Worm (Caenorhabditis elegans) whole organism, early embryonic: ENCODE data around the gene K11D12.11.

Source experiments
- F13C5.2 ChIP-seq: sonication (generic microtip); optimal IDR thresholded peaks from 2 replicates; lab custom pipeline; 2017; ENCODE audit warnings: mild to moderate bottlenecking, missing genetic modification characterization, inconsistent platforms, missing compliant biosample characterization
- aly-1 ChIP-seq: sonication (generic microtip); optimal IDR thresholded peaks from 2 replicates; lab custom pipeline; 2016; ENCODE audit warnings: missing genetic modification characterization, missing compliant biosample characterization
- ama-1 ChIP-seq: fragments of 150-350 bp; optimal IDR thresholded peaks from 2 replicates; lab custom pipeline; 2014
- ceh-13 ChIP-seq: fragments of 200-800 bp; sonication (Bioruptor generic); optimal IDR thresholded peaks from 2 replicates; lab custom pipeline; 2018; ENCODE audit warnings: mild to moderate bottlenecking, missing genetic modification characterization, missing compliant biosample characterization
- hmbx-1 ChIP-seq: sonication (generic microtip); optimal IDR thresholded peaks from 2 replicates; lab custom pipeline; 2016; ENCODE audit warnings: mild to moderate bottlenecking, missing genetic modification characterization, missing compliant biosample characterization
- hnd-1 ChIP-seq: sonication (generic microtip); optimal IDR thresholded peaks from 2 replicates; lab custom pipeline; 2016; ENCODE audit warnings: missing genetic modification characterization, missing compliant biosample characterization
- scrt-1 ChIP-seq: fragments of 200-800 bp; sonication (Bioruptor generic); IDR thresholded peaks from 2 replicates; pipeline ENCODE4 v1.3.6; 2022; ENCODE audit warnings: missing genetic modification characterization, missing compliant biosample characterization
- sea-1 ChIP-seq: fragments of 200-800 bp; sonication (Bioruptor generic); conservative IDR thresholded peaks from 2 replicates; pipeline ENCODE4 v1.3.6; 2022; ENCODE audit warnings: missing genetic modification characterization, missing compliant biosample characterization
- tbx-37 ChIP-seq: fragments of 200-800 bp; sonication (Bioruptor generic); conservative IDR thresholded peaks from 2 replicates; pipeline ENCODE4 v1.3.6; 2022; ENCODE audit warnings: missing genetic modification reagents, missing genetic modification characterization, missing compliant biosample characterization

ce11 chrV:5052233-5052632, 12.8 kb upstream of the K11D12.11 start, which contains the start of gene K11D12.12:
- no peak for TF ChIP-seq aly-1 (tag; lab: Kevin White, UChicago)
- no peak for TF ChIP-seq hmbx-1 (tag; lab: Kevin White, UChicago)
- no peak for TF ChIP-seq ama-1 (lab: Kevin White, UChicago)
- TF ChIP-seq scrt-1 (GFP tag; lab: Robert Waterston, UW), result no peak
- TF ChIP-seq hnd-1 (tag; lab: Kevin White, UChicago), result no peak
- no peak for TF ChIP-seq ceh-13 (GFP tag; lab: Kevin White, UChicago)
- TF ChIP-seq F13C5.2 (tag; lab: Kevin White, UChicago), result no peak
- no peak for TF ChIP-seq sea-1 (GFP tag; lab: Robert Waterston, UW)
- TF ChIP-seq tbx-37 (GFP tag; lab: Robert Waterston, UW), result no peak
